Fruit fly (Drosophila melanogaster) whole organism, embryonic: ENCODE data around the gene Tsen34.
A peak's percentile ranks its signal among the peaks of the same experiment; 100 is the strongest.

Experiments
- Abd-B ChIP-seq: fragments of 200-800 bp; sonication (Bioruptor generic); optimal IDR thresholded peaks from 2 replicates; lab custom pipeline; 2018; ENCODE audit warnings: missing biosample characterization, mild to moderate bottlenecking, missing genetic modification characterization, moderate library complexity
- Antp ChIP-seq: fragments of 200-800 bp; sonication (Bioruptor generic); optimal IDR thresholded peaks from 3 replicates; lab custom pipeline; 2016; ENCODE audit warnings: missing biosample characterization, missing genetic modification characterization
- CG10147 ChIP-seq: fragments of 200-800 bp; sonication (Bioruptor generic); optimal IDR thresholded peaks from 2 replicates; lab custom pipeline; 2019; ENCODE audit warnings: missing biosample characterization, mild to moderate bottlenecking, missing genetic modification characterization, moderate library complexity
- CG11085 ChIP-seq: fragments of 200-800 bp; sonication (Bioruptor generic); IDR thresholded peaks from 2 replicates; pipeline ENCODE4 v1.3.6; 2022; ENCODE audit warnings: missing biosample characterization, missing genetic modification characterization
- CG12236 ChIP-seq: fragments of 200-800 bp; sonication (Bioruptor generic); optimal IDR thresholded peaks from 2 replicates; lab custom pipeline; 2016; ENCODE audit warnings: missing biosample characterization, missing genetic modification characterization
- CG13123 ChIP-seq: fragments of 200-800 bp; sonication (Bioruptor generic); optimal IDR thresholded peaks from 2 replicates; lab custom pipeline; 2016; ENCODE audit warnings: missing biosample characterization, missing genetic modification characterization
- CG13296 ChIP-seq: fragments of 200-800 bp; sonication (Bioruptor generic); optimal IDR thresholded peaks from 3 replicates; lab custom pipeline; 2018; ENCODE audit warnings: missing biosample characterization, mild to moderate bottlenecking, missing genetic modification characterization
- CG14050 ChIP-seq: fragments of 200-800 bp; sonication (Bioruptor generic); IDR thresholded peaks from 3 replicates; pipeline ENCODE4 v1.3.6; 2022; ENCODE audit warnings: missing biosample characterization, missing genetic modification characterization
- CG14710 ChIP-seq: fragments of 200-800 bp; sonication (Bioruptor generic); optimal IDR thresholded peaks from 3 replicates; lab custom pipeline; 2019; ENCODE audit warnings: missing biosample characterization, mild to moderate bottlenecking, missing genetic modification characterization, moderate library complexity
- CG14860 ChIP-seq: fragments of 200-800 bp; sonication (Bioruptor generic); IDR thresholded peaks from 3 replicates; pipeline ENCODE4 v1.3.6; 2022; ENCODE audit warnings: missing biosample characterization, missing genetic modification characterization; ENCODE audit not compliant: partially characterized antibody
- CG17186 ChIP-seq: fragments of 200-800 bp; sonication (Bioruptor generic); optimal IDR thresholded peaks from 3 replicates; lab custom pipeline; 2017; ENCODE audit warnings: missing biosample characterization, missing genetic modification reagents, missing genetic modification characterization
- CG17568 ChIP-seq: fragments of 200-800 bp; sonication (Bioruptor generic); optimal IDR thresholded peaks from 2 replicates; lab custom pipeline; 2018; ENCODE audit warnings: missing biosample characterization, mild to moderate bottlenecking, missing genetic modification characterization, moderate library complexity
- CG18011 ChIP-seq: fragments of 200-800 bp; sonication (Bioruptor generic); optimal IDR thresholded peaks from 2 replicates; lab custom pipeline; 2017; ENCODE audit warnings: missing biosample characterization, missing genetic modification characterization, mild to moderate bottlenecking, moderate library complexity, missing genotype
- CG18476 ChIP-seq: fragments of 200-800 bp; sonication (Bioruptor generic); optimal IDR thresholded peaks from 2 replicates; lab custom pipeline; 2016; ENCODE audit warnings: missing biosample characterization, mild to moderate bottlenecking, missing genetic modification characterization
- CG2116 ChIP-seq: fragments of 200-800 bp; sonication (Bioruptor generic); optimal IDR thresholded peaks from 3 replicates; lab custom pipeline; 2018; ENCODE audit warnings: missing biosample characterization, mild to moderate bottlenecking, missing genetic modification characterization
- CG33557 ChIP-seq: fragments of 200-800 bp; sonication (Bioruptor generic); optimal IDR thresholded peaks from 2 replicates; lab custom pipeline; 2019; ENCODE audit warnings: missing biosample characterization, mild to moderate bottlenecking, missing genetic modification characterization, moderate library complexity
- CG3847 ChIP-seq: fragments of 200-800 bp; sonication (Bioruptor generic); IDR thresholded peaks from 2 replicates; pipeline ENCODE4 v1.3.6; 2022; ENCODE audit warnings: missing biosample characterization, missing genetic modification characterization
- CG4360 ChIP-seq: fragments of 200-800 bp; sonication (Bioruptor generic); IDR thresholded peaks from 2 replicates; pipeline ENCODE4 v1.3.6; 2022; ENCODE audit warnings: missing biosample characterization, missing genetic modification characterization
- CG4707 ChIP-seq: fragments of 200-800 bp; sonication (Bioruptor generic); optimal IDR thresholded peaks from 2 replicates; lab custom pipeline; 2018; ENCODE audit warnings: missing biosample characterization, mild to moderate bottlenecking, missing genetic modification characterization, moderate library complexity
- CG6654 ChIP-seq: fragments of 200-800 bp; sonication (Bioruptor generic); optimal IDR thresholded peaks from 2 replicates; lab custom pipeline; 2017; ENCODE audit warnings: missing biosample characterization, mild to moderate bottlenecking, missing genetic modification characterization
- CG7372 ChIP-seq: fragments of 200-800 bp; sonication (Bioruptor generic); IDR thresholded peaks from 2 replicates; pipeline ENCODE4 v1.3.6; 2022; ENCODE audit warnings: missing biosample characterization, missing genetic modification characterization
- CG8478 ChIP-seq: fragments of >200 bp; optimal IDR thresholded peaks from 2 replicates; lab custom pipeline; 2018
- CG9437 ChIP-seq: fragments of 200-800 bp; sonication (Bioruptor generic); optimal IDR thresholded peaks from 2 replicates; lab custom pipeline; 2018; ENCODE audit warnings: missing biosample characterization, mild to moderate bottlenecking, missing genetic modification characterization
- Dfd ChIP-seq, 2 experiments: fragments of >200 bp; optimal IDR thresholded peaks; 2 replicates each; lab custom pipeline; 2017; ENCODE audit warnings: missing biosample characterization in 2 of 2, missing genetic modification characterization in 2 of 2
- Dp ChIP-seq: fragments of 200-800 bp; sonication (Bioruptor generic); optimal IDR thresholded peaks from 2 replicates; lab custom pipeline; 2018; ENCODE audit warnings: missing biosample characterization, mild to moderate bottlenecking, missing genetic modification characterization, moderate library complexity
- E2f2 ChIP-seq: fragments of 200-800 bp; sonication (Bioruptor generic); IDR thresholded peaks from 2 replicates; pipeline ENCODE4 v1.3.6; 2022; ENCODE audit warnings: missing biosample characterization, missing genetic modification characterization
- HLH54F ChIP-seq: fragments of 200-800 bp; sonication (Bioruptor generic); optimal IDR thresholded peaks from 3 replicates; lab custom pipeline; 2016; ENCODE audit warnings: missing biosample characterization, missing genetic modification characterization
- MTF-1 ChIP-seq: fragments of 200-800 bp; sonication (Bioruptor generic); optimal IDR thresholded peaks from 2 replicates; lab custom pipeline; 2018; ENCODE audit warnings: missing biosample characterization, mild to moderate bottlenecking, missing genetic modification characterization, borderline replicate concordance
- Meics ChIP-seq: fragments of 200-800 bp; sonication (Bioruptor generic); optimal IDR thresholded peaks from 2 replicates; lab custom pipeline; 2017; ENCODE audit warnings: missing biosample characterization, mild to moderate bottlenecking, missing genetic modification characterization
- NFAT ChIP-seq: fragments of 200-800 bp; sonication (Bioruptor generic); IDR thresholded peaks from 2 replicates; pipeline ENCODE4 v1.3.6; 2022; ENCODE audit warnings: missing biosample characterization, missing genetic modification characterization
- Pdp1 ChIP-seq, 2 experiments: fragments of 200-800 bp; sonication (Bioruptor generic); optimal IDR thresholded peaks; 3 replicates each; lab custom pipeline; 2016; ENCODE audit warnings: missing biosample characterization in 2 of 2, missing genetic modification characterization in 2 of 2, mild to moderate bottlenecking in 1 of 2, moderate library complexity in 1 of 2
- Ptx1 ChIP-seq: fragments of 200-800 bp; sonication (Bioruptor generic); IDR thresholded peaks from 2 replicates; pipeline ENCODE4 v1.3.6; 2022; ENCODE audit warnings: missing biosample characterization, missing genetic modification characterization
- Sin3A ChIP-seq: fragments of >200 bp; optimal IDR thresholded peaks from 2 replicates; lab custom pipeline; 2018
- Sry-β ChIP-seq: fragments of 200-800 bp; sonication (Bioruptor generic); optimal IDR thresholded peaks from 2 replicates; lab custom pipeline; 2018; ENCODE audit warnings: missing biosample characterization, mild to moderate bottlenecking, missing genetic modification characterization, moderate library complexity
- YL-1 ChIP-seq: fragments of 200-800 bp; sonication (Bioruptor generic); optimal IDR thresholded peaks from 3 replicates; lab custom pipeline; 2017; ENCODE audit warnings: missing biosample characterization, mild to moderate bottlenecking, missing genetic modification characterization
- ci ChIP-seq: fragments of 200-800 bp; sonication (Bioruptor generic); IDR thresholded peaks from 3 replicates; pipeline ENCODE4 v1.3.6; 2022; ENCODE audit warnings: missing biosample characterization, missing genetic modification characterization
- crol ChIP-seq: fragments of 200-800 bp; sonication (Bioruptor generic); IDR thresholded peaks from 2 replicates; pipeline ENCODE4 v1.3.6; 2022; ENCODE audit warnings: missing biosample characterization, missing genetic modification characterization
- danr ChIP-seq: fragments of 200-800 bp; sonication (Bioruptor generic); IDR thresholded peaks from 2 replicates; pipeline ENCODE4 v1.3.6; 2022; ENCODE audit warnings: missing biosample characterization, missing genetic modification characterization
- dimm ChIP-seq: fragments of 200-800 bp; sonication (Bioruptor generic); IDR thresholded peaks from 2 replicates; pipeline ENCODE4 v1.3.6; 2022; ENCODE audit warnings: missing biosample characterization, missing genetic modification characterization
- dm ChIP-seq: fragments of 200-800 bp; sonication (Bioruptor generic); optimal IDR thresholded peaks from 3 replicates; lab custom pipeline; 2016; ENCODE audit warnings: missing biosample characterization, missing genetic modification characterization
- fu2 ChIP-seq: fragments of 200-800 bp; sonication (Bioruptor generic); optimal IDR thresholded peaks from 2 replicates; lab custom pipeline; 2016; ENCODE audit warnings: missing biosample characterization, missing genetic modification characterization
- gt ChIP-seq: fragments of 200-800 bp; sonication (Bioruptor generic); IDR thresholded peaks from 2 replicates; pipeline ENCODE4 v1.3.6; 2022; ENCODE audit warnings: missing biosample characterization, missing genetic modification characterization
- h ChIP-seq: fragments of >200 bp; optimal IDR thresholded peaks from 2 replicates; lab custom pipeline; 2017
- org-1 ChIP-seq: fragments of 200-800 bp; sonication (Bioruptor generic); optimal IDR thresholded peaks from 2 replicates; lab custom pipeline; 2017; ENCODE audit warnings: missing biosample characterization, missing genetic modification characterization
- peb ChIP-seq: fragments of 200-800 bp; sonication (Bioruptor generic); IDR thresholded peaks from 2 replicates; pipeline ENCODE4 v1.3.6; 2022; ENCODE audit warnings: missing biosample characterization, missing genetic modification characterization
- pzg ChIP-seq: fragments of 200-800 bp; sonication (Bioruptor generic); optimal IDR thresholded peaks from 3 replicates; lab custom pipeline; 2018; ENCODE audit warnings: missing biosample characterization, mild to moderate bottlenecking, missing genetic modification characterization, moderate library complexity
- ro ChIP-seq: fragments of 200-800 bp; sonication (Bioruptor generic); IDR thresholded peaks from 2 replicates; pipeline ENCODE4 v1.3.6; 2022; ENCODE audit warnings: missing biosample characterization, missing genetic modification characterization
- schlank ChIP-seq: fragments of 200-800 bp; sonication (Bioruptor generic); optimal IDR thresholded peaks from 2 replicates; lab custom pipeline; 2018; ENCODE audit warnings: missing biosample characterization, mild to moderate bottlenecking, missing genetic modification characterization
- stc ChIP-seq: fragments of 200-800 bp; sonication (Bioruptor generic); IDR thresholded peaks from 2 replicates; pipeline ENCODE4 v1.3.6; 2022; ENCODE audit warnings: missing biosample characterization, missing genetic modification characterization
- toy ChIP-seq: fragments of 200-800 bp; sonication (Bioruptor generic); IDR thresholded peaks from 2 replicates; pipeline ENCODE4 v1.3.6; 2022; ENCODE audit warnings: missing biosample characterization, missing genetic modification characterization
- zen2 ChIP-seq: fragments of 200-800 bp; sonication (Bioruptor generic); IDR thresholded peaks from 3 replicates; pipeline ENCODE4 v1.3.6; 2022; ENCODE audit warnings: missing biosample characterization, missing genetic modification characterization; ENCODE audit not compliant: partially characterized antibody

Gene Tsen34

DNA sequence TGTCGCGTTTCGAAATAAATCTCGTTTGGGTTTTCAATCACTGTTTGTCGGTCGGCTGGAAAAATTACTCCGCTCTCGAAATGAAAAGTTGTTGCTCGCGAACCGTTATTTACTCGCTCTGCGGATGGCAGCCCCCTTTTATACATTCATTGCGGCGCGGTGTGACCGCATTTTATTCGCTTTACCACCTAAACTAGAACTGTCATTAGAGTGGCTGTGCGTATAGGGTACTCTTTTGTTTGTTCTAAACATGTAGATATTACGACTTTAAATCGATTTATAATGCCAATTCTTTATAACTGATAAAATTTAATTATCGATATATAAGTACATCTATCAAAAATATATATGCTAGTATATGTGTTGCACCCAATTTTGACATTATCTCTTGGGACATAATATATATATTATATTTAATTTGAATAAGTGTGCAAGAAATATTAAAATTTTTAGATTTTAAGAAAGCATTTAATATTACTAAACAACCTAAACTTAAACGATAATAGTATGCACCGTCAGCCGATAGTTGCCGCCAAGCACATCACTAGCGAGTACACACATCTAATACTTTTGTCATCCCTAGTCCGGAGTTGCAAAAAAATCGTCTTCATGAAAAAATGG lies 24.7 kb upstream of the Tsen34 start, which contains the start of the genes bmm and Tdrd3 (continued):
- TF ChIP-seq Pdp1 (GFP tag; optimal IDR thresholded peaks at IDR 0.05; lab: Kevin White, UChicago) (peak; percentile 34 to 38), CG18011 (GFP tag; lab: Kevin White, UChicago) (peak; percentile 34), CG33557 (GFP tag; lab: Kevin White, UChicago) (peak; percentile 81), CG9437 (GFP tag; lab: Kevin White, UChicago) (peak; percentile 72), CG14050 (GFP tag; lab: Robert Waterston, UW) (no peak), YL-1 (GFP tag; lab: Kevin White, UChicago) (peak; percentile 52), CG13123 (peak; percentile 52), MTF-1 (peak; percentile 41), CG7372 (GFP tag; lab: Robert Waterston, UW) (peak; percentile 70), zen2 (GFP tag; lab: Robert Waterston, UW) (peak; percentile 78; the same call in 1 of the 3 replicates), Sry-β (peak; percentile 54), E2f2 (peak; percentile 36; the same call in 1 of the 2 replicates), pzg (peak; percentile 64), Antp (GFP tag; lab: Kevin White, UChicago) (peak; percentile 74), CG11085 (GFP tag; lab: Robert Waterston, UW) (peak; percentile 78), HLH54F (peak; percentile 81), Sin3A (lab: Kevin White, UChicago) (peak; percentile 12), CG12236 (GFP tag; lab: Kevin White, UChicago) (no peak), toy (GFP tag; lab: Robert Waterston, UW) (no peak), gt (GFP tag; lab: Robert Waterston, UW) (peak; percentile 42; the same call in 1 of the 2 replicates), CG4707 (GFP tag; lab: Kevin White, UChicago) (peak; percentile 51), schlank (tag; lab: Kevin White, UChicago) (peak; percentile 32), CG4360 (GFP tag; lab: Robert Waterston, UW) (no peak), h (no peak), stc (GFP tag; lab: Robert Waterston, UW) (peak; percentile 25; the same call in 1 of the 2 replicates), CG17186 (GFP tag; lab: Kevin White, UChicago) (no peak), CG14860 (GFP tag; lab: Robert Waterston, UW) (peak; percentile 78), CG2116 (GFP tag; lab: Kevin White, UChicago) (peak; percentile 81), CG18476 (GFP tag; lab: Kevin White, UChicago) (peak; percentile 47), Dp (GFP tag; lab: Kevin White, UChicago) (peak; percentile 9), CG10147 (GFP tag; lab: Kevin White, UChicago) (peak; percentile 86), CG14710 (tag; lab: Kevin White, UChicago) (peak; percentile 95), crol (GFP tag; lab: Robert Waterston, UW) (no peak; the same call in 1 of the 2 replicates), CG13296 (GFP tag; lab: Kevin White, UChicago) (peak; percentile 77), dimm (0 out of 2 replicates have a peak, but pooled peaks have one; percentile 7), Meics (GFP tag; lab: Kevin White, UChicago) (peak; percentile 89), danr (no peak), Ptx1 (GFP tag; lab: Robert Waterston, UW) (peak; percentile 64), Abd-B (peak; percentile 89), Dfd (GFP tag; optimal IDR thresholded peaks at IDR 0.05; lab: Kevin White, UChicago) (no peak), CG17568 (GFP tag; lab: Kevin White, UChicago) (peak; percentile 40), org-1 (GFP tag; lab: Kevin White, UChicago) (peak; percentile 31), dm (GFP tag; lab: Kevin White, UChicago) (no peak), CG3847 (GFP tag; lab: Robert Waterston, UW) (peak; percentile 80), NFAT (GFP tag; lab: Robert Waterston, UW) (peak; percentile 89), peb (GFP tag; lab: Robert Waterston, UW) (no peak), CG8478 (lab: Kevin White, UChicago) (no peak), CG6654 (GFP tag; lab: Kevin White, UChicago) (no peak), fu2 (GFP tag; lab: Kevin White, UChicago) (peak; percentile 58), ci (peak; percentile 73), ro (0 out of 2 replicates have a peak, but pooled peaks have one; percentile 19)
